Fruit fly (Drosophila melanogaster) whole organism, embryonic: ENCODE measurements around the gene Ythdf.

ENCODE experiments used
- ATbp ChIP-seq: fragments of 200-800 bp; sonication (Bioruptor generic); optimal IDR thresholded peaks from 2 replicates; lab custom pipeline; 2017; ENCODE audit warnings: missing biosample characterization, mild to moderate bottlenecking, missing genetic modification characterization, missing genetic modification reagents
- Asciz ChIP-seq: fragments of 200-800 bp; sonication (Bioruptor generic); optimal IDR thresholded peaks from 2 replicates; lab custom pipeline; 2017; ENCODE audit warnings: missing biosample characterization, mild to moderate bottlenecking, missing genetic modification characterization, missing genetic modification reagents
- Atf3 ChIP-seq: fragments of 200-800 bp; sonication (Bioruptor generic); optimal IDR thresholded peaks from 3 replicates; lab custom pipeline; 2016; ENCODE audit warnings: missing biosample characterization, missing genetic modification characterization
- BEAF-32 ChIP-seq: fragments of 200-800 bp; sonication (Bioruptor generic); optimal IDR thresholded peaks from 3 replicates; lab custom pipeline; 2017; ENCODE audit warnings: missing biosample characterization, missing genetic modification characterization, mild to moderate bottlenecking, moderate library complexity, missing genetic modification reagents
- CG10274 ChIP-seq: fragments of 200-800 bp; sonication (Bioruptor generic); optimal IDR thresholded peaks from 3 replicates; lab custom pipeline; 2017; ENCODE audit warnings: missing biosample characterization, mild to moderate bottlenecking, missing genetic modification characterization
- CG10366 ChIP-seq: fragments of 200-800 bp; sonication (Bioruptor generic); IDR thresholded peaks from 2 replicates; pipeline ENCODE4 v1.3.6; 2022; ENCODE audit warnings: missing biosample characterization, missing genetic modification characterization
- CG10654 ChIP-seq: fragments of 200-800 bp; sonication (Bioruptor generic); optimal IDR thresholded peaks from 2 replicates; lab custom pipeline; 2016; ENCODE audit warnings: missing biosample characterization, missing genetic modification characterization
- CG11093 ChIP-seq: fragments of 200-800 bp; sonication (Bioruptor generic); IDR thresholded peaks from 3 replicates; pipeline ENCODE4 v1.3.6; 2022; ENCODE audit warnings: missing biosample characterization, missing genetic modification characterization
- CG14710 ChIP-seq: fragments of 200-800 bp; sonication (Bioruptor generic); optimal IDR thresholded peaks from 3 replicates; lab custom pipeline; 2019; ENCODE audit warnings: missing biosample characterization, mild to moderate bottlenecking, missing genetic modification characterization, moderate library complexity
- CG1529 ChIP-seq: fragments of 200-800 bp; sonication (Bioruptor generic); optimal IDR thresholded peaks from 3 replicates; lab custom pipeline; 2018; ENCODE audit warnings: missing biosample characterization, missing genetic modification characterization
- CG15601 ChIP-seq: fragments of 200-800 bp; sonication (Bioruptor generic); optimal IDR thresholded peaks from 3 replicates; lab custom pipeline; 2019; ENCODE audit warnings: missing biosample characterization, mild to moderate bottlenecking, missing genetic modification characterization, moderate library complexity
- CG16815 ChIP-seq: fragments of 200-800 bp; sonication (Bioruptor generic); optimal IDR thresholded peaks from 3 replicates; lab custom pipeline; 2017; ENCODE audit warnings: missing biosample characterization, mild to moderate bottlenecking, missing genetic modification characterization
- CG2202 ChIP-seq: fragments of 200-800 bp; sonication (Bioruptor generic); optimal IDR thresholded peaks from 2 replicates; lab custom pipeline; 2018; ENCODE audit warnings: missing biosample characterization, mild to moderate bottlenecking, missing genetic modification characterization
- CG31388 ChIP-seq: fragments of 200-800 bp; sonication (Bioruptor generic); optimal IDR thresholded peaks from 2 replicates; lab custom pipeline; 2016; ENCODE audit warnings: missing biosample characterization, missing genetic modification characterization
- CG31441 ChIP-seq: fragments of 200-800 bp; sonication (Bioruptor generic); IDR thresholded peaks from 2 replicates; pipeline ENCODE4 v1.3.6; 2022; ENCODE audit warnings: missing biosample characterization, missing genetic modification characterization
- CG3281 ChIP-seq: fragments of 200-800 bp; sonication (Bioruptor generic); optimal IDR thresholded peaks from 3 replicates; lab custom pipeline; 2017; ENCODE audit warnings: missing biosample characterization, mild to moderate bottlenecking, missing genetic modification characterization
- CG33213 ChIP-seq: fragments of 200-800 bp; sonication (Bioruptor generic); optimal IDR thresholded peaks from 3 replicates; lab custom pipeline; 2016; ENCODE audit warnings: missing biosample characterization, missing genetic modification characterization
- CG34422 ChIP-seq: fragments of 200-800 bp; sonication (Bioruptor generic); IDR thresholded peaks from 3 replicates; pipeline ENCODE4 v1.3.6; 2022; ENCODE audit warnings: missing biosample characterization, missing genetic modification characterization
- CG6854 ChIP-seq: fragments of 200-800 bp; sonication (Bioruptor generic); optimal IDR thresholded peaks from 3 replicates; lab custom pipeline; 2017; ENCODE audit warnings: missing biosample characterization, mild to moderate bottlenecking, missing genetic modification characterization
- CG9215 ChIP-seq: fragments of 200-800 bp; sonication (Bioruptor generic); IDR thresholded peaks from 2 replicates; pipeline ENCODE4 v1.3.6; 2022; ENCODE audit warnings: missing biosample characterization, missing genetic modification characterization
- CHES-1-like ChIP-seq: fragments of 200-800 bp; sonication (Bioruptor generic); optimal IDR thresholded peaks from 2 replicates; lab custom pipeline; 2016; ENCODE audit warnings: missing biosample characterization, missing genetic modification characterization
- Camta ChIP-seq: fragments of 200-800 bp; sonication (Bioruptor generic); optimal IDR thresholded peaks from 2 replicates; lab custom pipeline; 2016; ENCODE audit warnings: missing biosample characterization, missing genetic modification characterization
- Doc2 ChIP-seq: fragments of 200-800 bp; sonication (Bioruptor generic); IDR thresholded peaks from 2 replicates; pipeline ENCODE4 v1.3.6; 2022; ENCODE audit warnings: missing biosample characterization, missing genetic modification characterization
- Hr3 ChIP-seq: fragments of 200-800 bp; sonication (Bioruptor generic); optimal IDR thresholded peaks from 3 replicates; lab custom pipeline; 2016; ENCODE audit warnings: missing biosample characterization, missing genetic modification characterization
- Hr39 ChIP-seq: fragments of >200 bp; optimal IDR thresholded peaks from 2 replicates; lab custom pipeline; 2017
- Hr51 ChIP-seq, 2 experiments: fragments of 200-800 bp; sonication (Bioruptor generic); optimal IDR thresholded peaks; 2 replicates in 1 of 2; 3 replicates in 1 of 2; lab custom pipeline; 2016 to 2018; ENCODE audit warnings: missing biosample characterization in 2 of 2, missing genetic modification characterization in 2 of 2, mild to moderate bottlenecking in 1 of 2, moderate library complexity in 1 of 2
- Hsf ChIP-seq: fragments of 200-800 bp; sonication (Bioruptor generic); optimal IDR thresholded peaks from 3 replicates; lab custom pipeline; 2016; ENCODE audit warnings: missing biosample characterization, missing genetic modification characterization
- Jarid2 ChIP-seq: fragments of 200-800 bp; sonication (Bioruptor generic); optimal IDR thresholded peaks from 3 replicates; lab custom pipeline; 2017; ENCODE audit warnings: mild to moderate bottlenecking, missing biosample characterization, missing genetic modification reagents, missing genetic modification characterization
- Med ChIP-seq: fragments of 200-800 bp; sonication (Bioruptor generic); peaks from one replicate; lab custom pipeline; 2016; ENCODE audit warnings: missing biosample characterization, missing genetic modification characterization, mild to moderate bottlenecking, inconsistent platforms, moderate library complexity
- Mes4 ChIP-seq: fragments of 200-800 bp; sonication (Bioruptor generic); optimal IDR thresholded peaks from 2 replicates; lab custom pipeline; 2016; ENCODE audit warnings: missing biosample characterization, missing genetic modification characterization
- cad ChIP-seq: fragments of >200 bp; optimal IDR thresholded peaks from 2 replicates; lab custom pipeline; 2017; ENCODE audit warnings: missing biosample characterization, missing genetic modification characterization
- da ChIP-seq: fragments of 200-800 bp; sonication (Bioruptor generic); optimal IDR thresholded peaks from 2 replicates; lab custom pipeline; 2016; ENCODE audit warnings: missing biosample characterization, missing genetic modification characterization
- emc ChIP-seq: fragments of 200-800 bp; sonication (Bioruptor generic); optimal IDR thresholded peaks from 2 replicates; lab custom pipeline; 2016; ENCODE audit warnings: missing biosample characterization, missing genetic modification characterization
- esg ChIP-seq: fragments of 200-800 bp; sonication (Bioruptor generic); conservative IDR thresholded peaks from 2 replicates; pipeline ENCODE4 v1.3.6; 2022; ENCODE audit warnings: missing biosample characterization, missing genetic modification characterization
- gt ChIP-seq: fragments of 200-800 bp; sonication (Bioruptor generic); IDR thresholded peaks from 2 replicates; pipeline ENCODE4 v1.3.6; 2022; ENCODE audit warnings: missing biosample characterization, missing genetic modification characterization
- ind ChIP-seq: fragments of 200-800 bp; sonication (Bioruptor generic); optimal IDR thresholded peaks from 3 replicates; lab custom pipeline; 2016; ENCODE audit warnings: missing biosample characterization, missing genetic modification characterization
- knrl ChIP-seq: fragments of 200-800 bp; sonication (Bioruptor generic); IDR thresholded peaks from 3 replicates; pipeline ENCODE4 v1.3.6; 2022; ENCODE audit warnings: missing biosample characterization, missing genetic modification characterization; ENCODE audit not compliant: partially characterized antibody
- maf-S ChIP-seq: fragments of 200-800 bp; sonication (Bioruptor generic); optimal IDR thresholded peaks from 2 replicates; lab custom pipeline; 2016; ENCODE audit warnings: missing biosample characterization, missing genetic modification characterization
- nmo ChIP-seq: fragments of 200-800 bp; sonication (Bioruptor generic); optimal IDR thresholded peaks from 2 replicates; lab custom pipeline; 2018; ENCODE audit warnings: missing biosample characterization, mild to moderate bottlenecking, missing genetic modification characterization, moderate library complexity
- nom ChIP-seq: fragments of 200-800 bp; sonication (Bioruptor generic); optimal IDR thresholded peaks from 2 replicates; lab custom pipeline; 2017; ENCODE audit warnings: missing biosample characterization, missing genetic modification characterization, mild to moderate bottlenecking, moderate library complexity, missing genetic modification reagents
- oc ChIP-seq: fragments of 200-800 bp; sonication (Bioruptor generic); optimal IDR thresholded peaks from 2 replicates; lab custom pipeline; 2018; ENCODE audit warnings: missing biosample characterization, mild to moderate bottlenecking, missing genetic modification characterization, moderate library complexity
- odd ChIP-seq: fragments of 200-800 bp; sonication (Bioruptor generic); optimal IDR thresholded peaks from 2 replicates; lab custom pipeline; 2017; ENCODE audit warnings: missing biosample characterization, mild to moderate bottlenecking, missing genetic modification characterization
- org-1 ChIP-seq: fragments of 200-800 bp; sonication (Bioruptor generic); optimal IDR thresholded peaks from 2 replicates; lab custom pipeline; 2017; ENCODE audit warnings: missing biosample characterization, missing genetic modification characterization
- pan ChIP-seq, 4 experiments: fragments of >200 bp in 3 of 4; fragments of 200-800 bp in 1 of 4; sonication (Bioruptor generic) in 1 of 4; optimal IDR thresholded peaks in 3 of 4; IDR thresholded peaks in 1 of 4; 2 replicates each; pipeline versions ENCODE4 v1.3.6 to Lab custom; 2017 to 2022; ENCODE audit warnings: missing biosample characterization in 2 of 4, missing genetic modification characterization in 2 of 4, mixed read lengths in 1 of 4
- phol ChIP-seq: fragments of 200-800 bp; sonication (Bioruptor generic); optimal IDR thresholded peaks from 3 replicates; lab custom pipeline; 2018; ENCODE audit warnings: missing biosample characterization, mild to moderate bottlenecking, missing genetic modification characterization, moderate library complexity
- psq ChIP-seq: fragments of 200-800 bp; sonication (Bioruptor generic); optimal IDR thresholded peaks from 2 replicates; lab custom pipeline; 2017; ENCODE audit warnings: missing biosample characterization, missing genetic modification characterization
- pum ChIP-seq: fragments of 200-800 bp; sonication (Bioruptor generic); optimal IDR thresholded peaks from 2 replicates; lab custom pipeline; 2016; ENCODE audit warnings: missing biosample characterization, missing genetic modification characterization
- ro ChIP-seq: fragments of 200-800 bp; sonication (Bioruptor generic); IDR thresholded peaks from 2 replicates; pipeline ENCODE4 v1.3.6; 2022; ENCODE audit warnings: missing biosample characterization, missing genetic modification characterization
- schlank ChIP-seq: fragments of 200-800 bp; sonication (Bioruptor generic); optimal IDR thresholded peaks from 2 replicates; lab custom pipeline; 2018; ENCODE audit warnings: missing biosample characterization, mild to moderate bottlenecking, missing genetic modification characterization
- slp2 ChIP-seq: fragments of 200-800 bp; sonication (Bioruptor generic); optimal IDR thresholded peaks from 2 replicates; lab custom pipeline; 2016; ENCODE audit warnings: missing biosample characterization, missing genetic modification characterization
- zen2 ChIP-seq: fragments of 200-800 bp; sonication (Bioruptor generic); IDR thresholded peaks from 3 replicates; pipeline ENCODE4 v1.3.6; 2022; ENCODE audit warnings: missing biosample characterization, missing genetic modification characterization; ENCODE audit not compliant: partially characterized antibody

Ythdf gene

dm6 chr3R:25069569-25069968 is 30.5 kb upstream of the Ythdf start, which contains the start of the genes Stt3B and CG11839 (continued):
- TF ChIP-seq Camta (GFP tag; lab: Kevin White, UChicago) (peak; percentile 74), CG31388 (peak; percentile 48), pum (peak; percentile 68), Hr51 (GFP tag; optimal IDR thresholded peaks at IDR 0.05; lab: Kevin White, UChicago) (peak in 1 of 2 experiments; percentile 81), CG9215 (GFP tag; lab: Robert Waterston, UW) (no peak), pan (optimal IDR thresholded peaks at IDR 0.05; lab: Kevin White, UChicago) (no peak), pan (GFP tag; optimal IDR thresholded peaks at IDR 0.05 in 1 of 2, IDR thresholded peaks at IDR 0.05 in 1 of 2) (peak in 1 of 2 experiments; percentile 50), CG2202 (tag; lab: Kevin White, UChicago) (peak; percentile 37), CG16815 (GFP tag; lab: Kevin White, UChicago) (no peak), CG15601 (tag; lab: Kevin White, UChicago) (peak; percentile 72), BEAF-32 (GFP tag; lab: Kevin White, UChicago) (peak; percentile 97), Hr39 (lab: Kevin White, UChicago) (no peak), CG10366 (no peak), zen2 (GFP tag; lab: Robert Waterston, UW) (no peak; the same call in 2 of the 3 replicates), esg (GFP tag; lab: Robert Waterston, UW) (0 out of 2 replicates have a peak, but pooled peaks have one; percentile 23), CG14710 (peak; percentile 85), CG10274 (GFP tag; lab: Kevin White, UChicago) (no peak), da (GFP tag; lab: Kevin White, UChicago) (peak; percentile 18), CG11093 (GFP tag; lab: Robert Waterston, UW) (no peak), odd (GFP tag; lab: Kevin White, UChicago) (no peak), Jarid2 (no peak), oc (tag; lab: Kevin White, UChicago) (no peak), slp2 (peak; percentile 54), Atf3 (GFP tag; lab: Kevin White, UChicago) (peak; percentile 45), CG3281 (GFP tag; lab: Kevin White, UChicago) (peak; percentile 66), emc (GFP tag; lab: Kevin White, UChicago) (peak; percentile 35), Hsf (GFP tag; lab: Kevin White, UChicago) (peak; percentile 82), gt (no peak), schlank (peak; percentile 18), nom (peak; percentile 24), org-1 (GFP tag; lab: Kevin White, UChicago) (no peak), Hr3 (peak; percentile 78), ATbp (no peak), nmo (GFP tag; lab: Kevin White, UChicago) (peak; percentile 88), ind (GFP tag; lab: Kevin White, UChicago) (peak; percentile 81), CG34422 (GFP tag; lab: Robert Waterston, UW) (peak; percentile 89), Doc2 (GFP tag; lab: Robert Waterston, UW) (no peak), maf-S (GFP tag; lab: Kevin White, UChicago) (peak; percentile 69), Asciz (GFP tag; lab: Kevin White, UChicago) (no peak), phol (tag; lab: Kevin White, UChicago) (peak; percentile 82), psq (peak; percentile 42), CHES-1-like (GFP tag; lab: Kevin White, UChicago) (peak; percentile 86), Med (GFP tag; lab: Kevin White, UChicago) (peak; percentile 96), CG31441 (GFP tag; lab: Robert Waterston, UW) (no peak), cad (GFP tag; lab: Kevin White, UChicago) (no peak), CG6854 (no peak), CG1529 (no peak), Mes4 (GFP tag; lab: Kevin White, UChicago) (peak; percentile 53), knrl (GFP tag; lab: Robert Waterston, UW) (peak; percentile 96), ro (GFP tag; lab: Robert Waterston, UW) (no peak), CG33213 (peak; percentile 69), CG10654 (GFP tag; lab: Kevin White, UChicago) (peak; percentile 70)
